Worm (Caenorhabditis elegans): Measurements from ENCODE around the gene C07A12.18.

ce11 chrX:4532160-4532741, 17.5 kb downstream of the C07A12.18 start, which contains the start of gene nhr-35:
- no peak for TF ChIP-seq klf-2 (GFP tag; conservative IDR thresholded peaks at IDR 0.05)
- TF ChIP-seq flt-1 (GFP tag; IDR thresholded peaks at IDR 0.05): no peak
- no peak for TF ChIP-seq T22C8.4 (GFP tag; IDR thresholded peaks at IDR 0.05)
- no peak for TF ChIP-seq tab-1 (GFP tag; IDR thresholded peaks at IDR 0.05)
- TF ChIP-seq ztf-23 (GFP tag; IDR thresholded peaks at IDR 0.05): no peak
- TF ChIP-seq med-1 (GFP tag; optimal IDR thresholded peaks at IDR 0.05; ENCODE audit: insufficient read depth): no peak
- no peak for TF ChIP-seq ref-1 (GFP tag; conservative IDR thresholded peaks at IDR 0.05)
- TF ChIP-seq ztf-29 (GFP tag; IDR thresholded peaks at IDR 0.05): no peak
- no peak for TF ChIP-seq cog-1 (tag; optimal IDR thresholded peaks at IDR 0.05)

Measured in whole organism, midembryonic.